Worm (Caenorhabditis elegans) whole organism, L2 larva: ENCODE results near the gene fbxb-11.

Experiments
- ama-1 ChIP-seq: fragments of 150-350 bp; optimal IDR thresholded peaks from 2 replicates; lab custom pipeline; 2018; ENCODE audit warnings: inconsistent platforms
- ceh-16 ChIP-seq: fragments of 150-350 bp; optimal IDR thresholded peaks from 2 replicates; lab custom pipeline; 2014; ENCODE audit warnings: missing biosample characterization, missing genetic modification characterization
- lsy-2 ChIP-seq, 2 experiments: fragments of 150-350 bp in 1 of 2; sonication (generic microtip) in 1 of 2; optimal IDR thresholded peaks; 2 replicates each; lab custom pipeline; 2014 to 2017; ENCODE audit warnings: missing biosample characterization in 2 of 2, missing genetic modification characterization in 2 of 2
- nhr-11 ChIP-seq: fragments of 150-350 bp; optimal IDR thresholded peaks from 2 replicates; lab custom pipeline; 2014; ENCODE audit warnings: missing biosample characterization, missing genetic modification characterization
- nhr-12 ChIP-seq: fragments of 150-350 bp; optimal IDR thresholded peaks from 2 replicates; lab custom pipeline; 2014; ENCODE audit warnings: missing biosample characterization, missing genetic modification characterization
- nhr-23 ChIP-seq: fragments of 150-350 bp; optimal IDR thresholded peaks from 2 replicates; lab custom pipeline; 2014; ENCODE audit warnings: missing biosample characterization, missing genetic modification reagents, missing genetic modification characterization
- skn-1 ChIP-seq: sonication (generic microtip); optimal IDR thresholded peaks from 2 replicates; lab custom pipeline; 2017; ENCODE audit warnings: missing biosample characterization, missing genetic modification characterization

ce11 chrII:1735145-1735544, 10.7 kb downstream of the fbxb-11 start:
- TF ChIP-seq skn-1 (tag; lab: Kevin White, UChicago): no peak
- no peak for TF ChIP-seq ceh-16
- no peak for TF ChIP-seq nhr-12
- TF ChIP-seq nhr-23 (tag; lab: Kevin White, UChicago): no peak
- no peak for TF ChIP-seq ama-1 (lab: Kevin White, UChicago)
- no peak for TF ChIP-seq lsy-2 (tag; optimal IDR thresholded peaks at IDR 0.05; lab: Kevin White, UChicago)
- no peak for TF ChIP-seq nhr-11 (tag; lab: Kevin White, UChicago)
